Fruit fly (Drosophila melanogaster) whole organism: ENCODE measurements around the gene Pka-R1.

ENCODE experiments used
- CG8478 ChIP-seq: fragments of >200 bp; optimal IDR thresholded peaks from 2 replicates; lab custom pipeline; 2018; ENCODE audit warnings: inconsistent platforms
- pan ChIP-seq: fragments of >200 bp; optimal IDR thresholded peaks from 2 replicates; lab custom pipeline; 2017
- psq ChIP-seq: fragments of >200 bp; optimal IDR thresholded peaks from 2 replicates; lab custom pipeline; 2017
- usp ChIP-seq: fragments of >200 bp; optimal IDR thresholded peaks from 2 replicates; lab custom pipeline; 2017; ENCODE audit warnings: missing biosample characterization, missing genetic modification characterization, mixed read lengths

dm6 chr3L:20837040-20837830 is 21.3 kb downstream of the Pka-R1 start, which contains the start of gene CG13255:
- TF ChIP-seq pan (lab: Kevin White, UChicago) = no peak
- TF ChIP-seq psq (lab: Kevin White, UChicago) = no peak
- TF ChIP-seq usp (GFP tag; lab: Kevin White, UChicago) = no peak
- no peak for TF ChIP-seq CG8478 (lab: Kevin White, UChicago)
